Worm (Caenorhabditis elegans): ENCODE measurements around the gene C14A4.7.

The C14A4.7 gene

DNA sequence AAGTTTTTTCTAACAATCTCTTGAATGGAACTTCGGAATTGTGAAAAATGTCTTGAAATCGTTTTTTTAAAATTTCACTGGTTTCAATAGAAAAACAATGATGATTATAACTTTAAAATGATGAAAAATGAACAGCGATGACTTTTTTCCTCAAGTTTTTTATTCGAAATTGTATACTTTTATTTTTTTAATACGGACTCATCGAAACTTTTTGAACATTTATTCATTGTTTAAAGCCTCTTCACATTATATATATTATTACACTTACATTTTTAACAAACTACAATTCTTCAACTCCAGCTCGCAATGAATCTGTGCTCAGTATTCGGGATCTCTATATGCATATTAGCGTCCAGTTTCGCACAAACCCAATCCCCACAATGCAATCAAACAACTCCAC lies 31.6 kb upstream of the C14A4.7 start, which contains the start of gene M28.8:
Gene M28.8, plus strand, starts transcription at position 301 of the 400 bp plus-strand sequence.
- TF ChIP-seq Y22D7AL.16 (tag; optimal IDR thresholded peaks at IDR 0.05) (no peak), zip-5 (tag; optimal IDR thresholded peaks at IDR 0.05) (no peak), nhr-11 (tag; optimal IDR thresholded peaks at IDR 0.05) (no peak), sdc-2 (tag; optimal IDR thresholded peaks at IDR 0.05) (no peak), madf-2 (tag; optimal IDR thresholded peaks at IDR 0.05) (no peak), pros-1 (tag; optimal IDR thresholded peaks at IDR 0.05) (no peak), npax-4 (tag; optimal IDR thresholded peaks at IDR 0.05) (no peak), odd-2 (tag; optimal IDR thresholded peaks at IDR 0.05) (no peak), F13H6.1 (tag; optimal IDR thresholded peaks at IDR 0.05) (no peak), pax-1 (tag; optimal IDR thresholded peaks at IDR 0.05) (no peak)

DNA sequence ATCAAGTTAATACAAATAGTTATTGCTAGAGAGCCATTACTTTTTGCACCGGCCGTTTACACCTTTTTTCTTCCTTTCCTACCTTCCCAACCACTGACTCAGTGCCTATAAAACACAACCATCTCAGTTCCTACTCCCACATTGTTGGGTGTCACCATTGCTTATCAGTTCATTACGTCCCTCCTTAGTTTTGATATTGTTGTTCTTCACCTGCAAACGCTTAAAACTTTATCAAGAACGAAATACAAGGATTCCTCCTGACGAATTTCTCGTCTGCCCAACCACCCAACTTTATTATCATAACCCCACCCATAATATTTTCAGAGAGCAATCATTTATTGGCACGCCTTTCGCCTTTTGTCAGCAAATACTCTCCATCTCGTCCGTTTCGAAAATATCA lies 30.7 kb upstream of the C14A4.7 start:
- TF ChIP-seq elt-2 (tag; optimal IDR thresholded peaks at IDR 0.05) = peak; percentile 37
- no peak for TF ChIP-seq ceh-45 (GFP tag; IDR thresholded peaks at IDR 0.05)

DNA sequence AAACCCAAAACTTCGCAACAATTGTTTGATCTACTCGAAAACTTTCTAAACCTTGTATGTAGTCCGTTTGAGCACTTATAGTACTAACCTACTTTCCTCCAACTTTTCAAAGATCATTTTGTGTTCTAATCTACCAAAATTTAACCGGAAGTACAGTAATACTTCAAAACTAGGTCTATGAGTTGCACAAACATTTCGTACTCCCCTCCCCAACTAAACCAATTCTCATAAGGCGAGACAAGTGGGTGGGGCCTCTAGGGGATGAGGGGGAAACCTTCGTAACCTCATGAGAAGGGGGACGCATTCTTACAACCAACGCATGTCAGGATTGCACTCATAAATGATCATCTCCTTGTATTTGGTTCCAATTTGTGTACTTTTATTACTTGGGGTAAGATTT lies 25.6 kb upstream of the C14A4.7 start, which contains the start of gene cutl-9:
Gene cutl-9, plus strand, starts transcription at position 301 of the 400 bp plus-strand sequence.
- TF ChIP-seq rnt-1 (tag; optimal IDR thresholded peaks at IDR 0.05) (no peak), fkh-10 (GFP tag; optimal IDR thresholded peaks at IDR 0.05) (no peak), hlh-13 (GFP tag; optimal IDR thresholded peaks at IDR 0.05) (no peak), nhr-232 (tag; optimal IDR thresholded peaks at IDR 0.05) (no peak), T23F11.4 (GFP tag; optimal IDR thresholded peaks at IDR 0.05) (no peak), F13H6.1 (tag; optimal IDR thresholded peaks at IDR 0.05) (no peak), elt-2 (tag; optimal IDR thresholded peaks at IDR 0.05) (no peak), gmeb-2 (tag; optimal IDR thresholded peaks at IDR 0.05) (no peak), pax-1 (tag; optimal IDR thresholded peaks at IDR 0.05) (no peak), che-1 (tag; optimal IDR thresholded peaks at IDR 0.05) (no peak), syd-9 (tag; optimal IDR thresholded peaks at IDR 0.05) (no peak), dve-1 (tag; optimal IDR thresholded peaks at IDR 0.05) (no peak), ceh-9 (tag; optimal IDR thresholded peaks at IDR 0.05) (no peak)

DNA sequence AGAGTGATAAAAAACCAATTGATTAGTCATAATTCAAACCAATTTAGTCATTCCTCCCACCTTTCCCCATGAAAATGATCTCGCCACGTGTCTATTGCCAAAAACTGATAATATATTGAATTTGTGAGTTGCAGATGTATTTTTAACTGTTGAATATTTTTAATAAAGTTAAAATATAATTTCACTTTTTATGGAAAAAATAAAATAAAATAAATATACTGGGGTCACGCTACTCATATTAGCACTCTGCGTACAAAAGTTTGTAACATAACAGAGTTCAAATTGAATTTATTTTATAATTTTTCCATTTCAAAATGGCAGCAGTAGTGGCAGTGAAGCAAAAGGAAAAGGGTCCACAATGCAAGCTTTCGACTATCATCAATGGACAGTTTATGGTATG lies 21.8 kb upstream of the C14A4.7 start, which contains the start of gene C14A4.13:
Gene C14A4.13, plus strand, starts transcription at position 301 of the 400 bp plus-strand sequence.
- no peak for TF ChIP-seq hlh-8 (tag; optimal IDR thresholded peaks at IDR 0.05)
- TF ChIP-seq C38D4.7 (GFP tag; optimal IDR thresholded peaks at IDR 0.05) = no peak
- no peak for TF ChIP-seq T23F11.4 (GFP tag; optimal IDR thresholded peaks at IDR 0.05)
- TF ChIP-seq nhr-232 (tag; optimal IDR thresholded peaks at IDR 0.05) = no peak
- TF ChIP-seq gmeb-2 (tag; optimal IDR thresholded peaks at IDR 0.05) = no peak
- TF ChIP-seq ceh-45 (GFP tag; IDR thresholded peaks at IDR 0.05) = no peak
- no peak for TF ChIP-seq ahr-1 (tag; optimal IDR thresholded peaks at IDR 0.05)
- no peak for TF ChIP-seq pax-1 (tag; optimal IDR thresholded peaks at IDR 0.05)
- no peak for TF ChIP-seq pqm-1 (tag; optimal IDR thresholded peaks at IDR 0.05)
- TF ChIP-seq ceh-48 (tag; optimal IDR thresholded peaks at IDR 0.05) = no peak
- TF ChIP-seq unc-42 (tag; optimal IDR thresholded peaks at IDR 0.05) = no peak
- no peak for TF ChIP-seq sdc-2 (tag; optimal IDR thresholded peaks at IDR 0.05)
- TF ChIP-seq sox-4 (tag; optimal IDR thresholded peaks at IDR 0.05) = no peak
- TF ChIP-seq madf-2 (tag; optimal IDR thresholded peaks at IDR 0.05) = no peak
- TF ChIP-seq nhr-11 (tag; optimal IDR thresholded peaks at IDR 0.05) = no peak

DNA sequence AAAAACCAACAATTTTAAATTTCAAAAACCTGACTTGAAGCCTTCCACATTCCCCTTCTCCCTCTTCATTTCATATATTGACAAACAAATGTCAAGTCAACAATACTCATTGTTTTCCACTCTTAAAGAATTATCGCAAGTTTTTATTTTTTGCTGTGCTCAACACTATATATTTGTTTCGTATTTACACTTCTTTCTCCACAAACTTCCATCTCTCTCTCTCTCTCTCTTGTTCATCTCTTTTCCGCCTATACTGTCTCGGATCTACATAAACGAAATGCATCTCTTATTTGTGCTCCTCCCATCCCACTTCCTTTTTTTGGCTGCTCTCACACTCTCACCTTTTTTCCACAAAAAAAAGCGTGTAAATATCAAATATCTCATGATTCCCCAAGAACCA lies 16.4 kb upstream of the C14A4.7 start, which contains the start of gene C14A4.12:
Gene C14A4.12, plus strand, starts transcription at position 301 of the 400 bp plus-strand sequence.
- no peak for TF ChIP-seq hlh-13 (GFP tag; optimal IDR thresholded peaks at IDR 0.05)
- no peak for TF ChIP-seq nhr-11 (tag; optimal IDR thresholded peaks at IDR 0.05)
- no peak for TF ChIP-seq ttx-3 (tag; optimal IDR thresholded peaks at IDR 0.05)
- TF ChIP-seq pros-1 (tag; optimal IDR thresholded peaks at IDR 0.05) = no peak
- no peak for TF ChIP-seq fkh-10 (GFP tag; optimal IDR thresholded peaks at IDR 0.05)
- no peak for TF ChIP-seq nhr-232 (tag; optimal IDR thresholded peaks at IDR 0.05)
- no peak for TF ChIP-seq unc-55 (GFP tag; optimal IDR thresholded peaks at IDR 0.05)
- no peak for TF ChIP-seq sox-4 (tag; optimal IDR thresholded peaks at IDR 0.05)
- TF ChIP-seq K09A11.1 (tag; optimal IDR thresholded peaks at IDR 0.05; ENCODE audit: insufficient read depth) = no peak
- TF ChIP-seq C08G9.2 (tag; optimal IDR thresholded peaks at IDR 0.05) = no peak
- no peak for TF ChIP-seq madf-2 (tag; optimal IDR thresholded peaks at IDR 0.05)
- TF ChIP-seq ceh-31 (tag; optimal IDR thresholded peaks at IDR 0.05) = no peak
- TF ChIP-seq C38D4.7 (GFP tag; optimal IDR thresholded peaks at IDR 0.05) = no peak

Measured in whole organism, late embryonic.